Worm (Caenorhabditis elegans) whole organism, L1 larva: ENCODE data around the gene zip-1.

Source experiments
- C04F5.9 ChIP-seq: sonication (generic microtip); optimal IDR thresholded peaks from 2 replicates; lab custom pipeline; 2016; ENCODE audit warnings: missing genetic modification characterization, missing compliant biosample characterization
- C16A3.4 ChIP-seq: fragments of 150-350 bp; optimal IDR thresholded peaks from 2 replicates; lab custom pipeline; 2014; ENCODE audit warnings: missing biosample characterization, missing genetic modification characterization
- C34B4.2 ChIP-seq: sonication (generic microtip); optimal IDR thresholded peaks from 2 replicates; lab custom pipeline; 2017; ENCODE audit warnings: mild to moderate bottlenecking, missing genetic modification characterization, missing compliant biosample characterization
- F16B12.6 ChIP-seq: fragments of 150-350 bp; optimal IDR thresholded peaks from 2 replicates; lab custom pipeline; 2014; ENCODE audit warnings: missing biosample characterization, missing genetic modification characterization
- Y116A8C.19 ChIP-seq: sonication (generic microtip); optimal IDR thresholded peaks from 2 replicates; lab custom pipeline; 2016; ENCODE audit warnings: missing compliant biosample characterization, missing genetic modification characterization, borderline replicate concordance
- alr-1 ChIP-seq: fragments of 200-800 bp; sonication (Bioruptor generic); optimal IDR thresholded peaks from 2 replicates; lab custom pipeline; 2018; ENCODE audit warnings: borderline replicate concordance, mild to moderate bottlenecking, missing genetic modification characterization, missing compliant biosample characterization
- aly-2 ChIP-seq: fragments of 150-350 bp; optimal IDR thresholded peaks from 2 replicates; lab custom pipeline; 2014; ENCODE audit warnings: missing biosample characterization, missing genetic modification characterization
- ama-1 ChIP-seq: fragments of 150-350 bp; optimal IDR thresholded peaks from 2 replicates; lab custom pipeline; 2014
- blmp-1 ChIP-seq: fragments of 150-350 bp; optimal IDR thresholded peaks from 2 replicates; lab custom pipeline; 2014; ENCODE audit warnings: missing biosample characterization, missing genetic modification characterization
- ceh-63 ChIP-seq: fragments of 200-800 bp; sonication (Bioruptor generic); optimal IDR thresholded peaks from 2 replicates; lab custom pipeline; 2018; ENCODE audit warnings: mild to moderate bottlenecking, missing genetic modification characterization, missing compliant biosample characterization
- ceh-88 ChIP-seq: fragments of 200-800 bp; sonication (Bioruptor generic); IDR thresholded peaks from 2 replicates; pipeline ENCODE4 v1.3.6; 2022; ENCODE audit warnings: missing genetic modification characterization, missing compliant biosample characterization
- ceh-90 ChIP-seq: sonication (generic microtip); optimal IDR thresholded peaks from 2 replicates; lab custom pipeline; 2016; ENCODE audit warnings: missing genetic modification characterization, missing compliant biosample characterization
- ces-1 ChIP-seq: fragments of 150-350 bp; optimal IDR thresholded peaks from 2 replicates; lab custom pipeline; 2014; ENCODE audit warnings: missing biosample characterization, missing genetic modification reagents, missing genetic modification characterization
- dsc-1 ChIP-seq: sonication (generic microtip); optimal IDR thresholded peaks from 2 replicates; lab custom pipeline; 2016; ENCODE audit warnings: mild to moderate bottlenecking, missing genetic modification characterization, missing compliant biosample characterization
- egl-27 ChIP-seq, 2 experiments: fragments of 150-350 bp in 1 of 2; sonication (generic microtip); optimal IDR thresholded peaks; 3 replicates each; lab custom pipeline; 2017 to 2018; ENCODE audit warnings: missing biosample characterization in 2 of 2, missing genetic modification characterization in 2 of 2, missing genetic modification reagents in 2 of 2
- elt-2 ChIP-seq: sonication (generic microtip); optimal IDR thresholded peaks from 2 replicates; lab custom pipeline; 2016; ENCODE audit warnings: missing genetic modification characterization, mild to moderate bottlenecking, inconsistent platforms, missing compliant biosample characterization, missing genetic modification reagents
- elt-3 ChIP-seq, 6 experiments: fragments of 150-350 bp in 1 of 6; sonication (generic microtip); optimal IDR thresholded peaks; 2 replicates each; lab custom pipeline; 2017 to 2018; ENCODE audit warnings: missing biosample characterization in 6 of 6, missing genetic modification characterization in 6 of 6, inconsistent platforms in 1 of 6
- fkh-10 ChIP-seq: sonication (generic microtip); optimal IDR thresholded peaks from 2 replicates; lab custom pipeline; 2017; ENCODE audit warnings: missing biosample characterization, missing genetic modification reagents, missing genetic modification characterization
- fkh-4 ChIP-seq: sonication (generic microtip); optimal IDR thresholded peaks from 2 replicates; lab custom pipeline; 2016; ENCODE audit warnings: missing compliant biosample characterization, missing genetic modification characterization, borderline replicate concordance
- grh-1 ChIP-seq: fragments of 200-800 bp; sonication (Bioruptor generic); IDR thresholded peaks from 2 replicates; pipeline ENCODE4 v1.3.6; 2022; ENCODE audit warnings: missing genetic modification reagents, missing genetic modification characterization, missing compliant biosample characterization
- hlh-4 ChIP-seq: sonication (generic microtip); optimal IDR thresholded peaks from 2 replicates; lab custom pipeline; 2016; ENCODE audit warnings: mild to moderate bottlenecking, missing genetic modification characterization, missing compliant biosample characterization
- lin-13 ChIP-seq: fragments of 150-350 bp; optimal IDR thresholded peaks from 2 replicates; lab custom pipeline; 2014; ENCODE audit warnings: missing biosample characterization, missing genetic modification reagents, missing genetic modification characterization
- lin-14 ChIP-seq: fragments of 200-800 bp; sonication (Bioruptor generic); optimal IDR thresholded peaks from 2 replicates; lab custom pipeline; 2018; ENCODE audit warnings: mild to moderate bottlenecking, missing genetic modification characterization, moderate library complexity, missing compliant biosample characterization
- lin-15B ChIP-seq: fragments of 150-350 bp; sonication (generic microtip); optimal IDR thresholded peaks from 3 replicates; lab custom pipeline; 2014; ENCODE audit warnings: missing biosample characterization, missing genetic modification characterization
- lin-39 ChIP-seq: fragments of 150-350 bp; optimal IDR thresholded peaks from 2 replicates; lab custom pipeline; 2014; ENCODE audit warnings: missing biosample characterization, missing genetic modification reagents, missing genetic modification characterization
- lir-3 ChIP-seq: sonication (generic microtip); optimal IDR thresholded peaks from 2 replicates; lab custom pipeline; 2016; ENCODE audit warnings: mild to moderate bottlenecking, missing genetic modification characterization, moderate library complexity, missing compliant biosample characterization; ENCODE audit not compliant: poor library complexity
- lsy-2 ChIP-seq, 2 experiments: fragments of 150-350 bp; optimal IDR thresholded peaks; 2 replicates each; lab custom pipeline; 2014; ENCODE audit warnings: missing biosample characterization in 2 of 2, missing genetic modification characterization in 2 of 2
- mdl-1 ChIP-seq, 2 experiments: fragments of 150-350 bp; optimal IDR thresholded peaks; 2 replicates each; lab custom pipeline; 2014 to 2017; ENCODE audit warnings: missing biosample characterization in 2 of 2, missing genetic modification characterization in 2 of 2, inconsistent platforms in 1 of 2
- mef-2 ChIP-seq: fragments of 150-350 bp; optimal IDR thresholded peaks from 2 replicates; lab custom pipeline; 2014; ENCODE audit warnings: missing biosample characterization, missing genetic modification characterization
- mep-1 ChIP-seq: fragments of 150-350 bp; optimal IDR thresholded peaks from 2 replicates; lab custom pipeline; 2014; ENCODE audit warnings: missing biosample characterization, missing genetic modification characterization
- nhr-19 ChIP-seq: fragments of 200-800 bp; sonication (Bioruptor generic); conservative IDR thresholded peaks from 2 replicates; pipeline ENCODE4 v1.3.6; 2022; ENCODE audit warnings: missing genetic modification characterization, missing compliant biosample characterization
- nhr-20 ChIP-seq: sonication (generic microtip); optimal IDR thresholded peaks from 2 replicates; lab custom pipeline; 2016; ENCODE audit warnings: mild to moderate bottlenecking, missing genetic modification characterization, missing compliant biosample characterization
- nhr-28 ChIP-seq: fragments of 150-350 bp; optimal IDR thresholded peaks from 2 replicates; lab custom pipeline; 2014; ENCODE audit warnings: missing biosample characterization, missing genetic modification characterization
- nhr-47 ChIP-seq: sonication (generic microtip); optimal IDR thresholded peaks from 2 replicates; lab custom pipeline; 2016; ENCODE audit warnings: mild to moderate bottlenecking, missing genetic modification characterization, moderate library complexity, missing compliant biosample characterization
- nhr-71 ChIP-seq: sonication (generic microtip); optimal IDR thresholded peaks from 2 replicates; lab custom pipeline; 2016; ENCODE audit warnings: mild to moderate bottlenecking, missing genetic modification characterization, moderate library complexity, missing compliant biosample characterization
- nhr-76 ChIP-seq: sonication (generic microtip); optimal IDR thresholded peaks from 2 replicates; lab custom pipeline; 2017; ENCODE audit warnings: missing biosample characterization, missing genetic modification characterization
- nhr-77 ChIP-seq: fragments of 150-350 bp; optimal IDR thresholded peaks from 2 replicates; lab custom pipeline; 2014; ENCODE audit warnings: missing biosample characterization, missing genetic modification characterization
- nhr-85 ChIP-seq: sonication (generic microtip); peaks from one replicate; lab custom pipeline; 2016; ENCODE audit warnings: missing genetic modification characterization, inconsistent platforms, missing compliant biosample characterization
- pag-3 ChIP-seq: sonication (generic microtip); optimal IDR thresholded peaks from 2 replicates; lab custom pipeline; 2017; ENCODE audit warnings: missing genetic modification characterization, mild to moderate bottlenecking, missing compliant biosample characterization, antibody characterized with exemption, borderline replicate concordance; ENCODE audit not compliant: insufficient read depth
- pax-3 ChIP-seq: fragments of 200-800 bp; sonication (Bioruptor generic); optimal IDR thresholded peaks from 2 replicates; lab custom pipeline; 2018; ENCODE audit warnings: mild to moderate bottlenecking, missing genetic modification characterization, moderate library complexity, missing compliant biosample characterization
- pqm-1 ChIP-seq: sonication (generic microtip); optimal IDR thresholded peaks from 3 replicates; lab custom pipeline; 2017; ENCODE audit warnings: missing biosample characterization, missing genetic modification characterization
- skn-1 ChIP-seq: fragments of 150-350 bp; optimal IDR thresholded peaks from 2 replicates; lab custom pipeline; 2014; ENCODE audit warnings: missing biosample characterization, missing genetic modification characterization
- snu-23 ChIP-seq: sonication (generic microtip); optimal IDR thresholded peaks from 2 replicates; lab custom pipeline; 2016; ENCODE audit warnings: missing genetic modification characterization, missing compliant biosample characterization
- sox-4 ChIP-seq: sonication (generic microtip); optimal IDR thresholded peaks from 2 replicates; lab custom pipeline; 2016; ENCODE audit warnings: missing genetic modification characterization, missing compliant biosample characterization
- swsn-7 ChIP-seq: sonication (generic microtip); optimal IDR thresholded peaks from 2 replicates; lab custom pipeline; 2016; ENCODE audit warnings: missing genetic modification characterization, missing compliant biosample characterization
- tbx-2 ChIP-seq: sonication (generic microtip); optimal IDR thresholded peaks from 2 replicates; lab custom pipeline; 2016; ENCODE audit warnings: missing genetic modification characterization, missing compliant biosample characterization
- unc-130 ChIP-seq: fragments of 150-350 bp; optimal IDR thresholded peaks from 2 replicates; lab custom pipeline; 2017; ENCODE audit warnings: missing biosample characterization, missing genetic modification characterization, inconsistent platforms
- unc-30 ChIP-seq: sonication (generic microtip); optimal IDR thresholded peaks from 2 replicates; lab custom pipeline; 2017; ENCODE audit warnings: missing biosample characterization, missing genetic modification characterization
- unc-86 ChIP-seq: sonication (generic microtip); optimal IDR thresholded peaks from 2 replicates; lab custom pipeline; 2016; ENCODE audit warnings: missing genetic modification characterization, missing compliant biosample characterization
- unc-98 ChIP-seq: fragments of 200-800 bp; sonication (Bioruptor generic); IDR thresholded peaks from 2 replicates; pipeline ENCODE4 v1.3.6; 2022; ENCODE audit warnings: missing genetic modification characterization, missing compliant biosample characterization
- vab-15 ChIP-seq: sonication (generic microtip); optimal IDR thresholded peaks from 2 replicates; lab custom pipeline; 2017; ENCODE audit warnings: missing genotype, mild to moderate bottlenecking, missing genetic modification characterization, missing compliant biosample characterization
- xbp-1 ChIP-seq: sonication (generic microtip); optimal IDR thresholded peaks from 2 replicates; lab custom pipeline; 2016; ENCODE audit warnings: missing genetic modification characterization, missing compliant biosample characterization
- zip-4 ChIP-seq: fragments of 200-800 bp; sonication (Bioruptor generic); optimal IDR thresholded peaks from 2 replicates; lab custom pipeline; 2018; ENCODE audit warnings: mild to moderate bottlenecking, missing genetic modification characterization, moderate library complexity, missing compliant biosample characterization
- ztf-11 ChIP-seq, 2 experiments: sonication (generic microtip); optimal IDR thresholded peaks; 2 replicates each; lab custom pipeline; 2016 to 2017; ENCODE audit warnings: missing genetic modification characterization in 2 of 2, missing biosample characterization in 1 of 2, missing compliant biosample characterization in 1 of 2

Gene zip-1

ce11 chrIII:12369476-12369875 is 35.9 kb downstream of the zip-1 start:
- TF ChIP-seq ztf-11 (tag; optimal IDR thresholded peaks at IDR 0.05; lab: Kevin White, UChicago) (no peak), lin-13 (GFP tag; lab: Kevin White, UChicago) (peak; percentile 28), nhr-85 (no peak), C04F5.9 (no peak), lir-3 (tag; lab: Kevin White, UChicago) (no peak), lin-39 (tag; lab: Kevin White, UChicago) (no peak), lin-15B (tag; lab: Kevin White, UChicago) (no peak), grh-1 (no peak), pqm-1 (tag; lab: Kevin White, UChicago) (no peak), F16B12.6 (peak; percentile 70), unc-130 (tag; lab: Kevin White, UChicago) (no peak), xbp-1 (tag; lab: Kevin White, UChicago) (no peak), tbx-2 (peak; percentile 6), sox-4 (tag; lab: Kevin White, UChicago) (no peak), pax-3 (tag; lab: Kevin White, UChicago) (no peak), alr-1 (tag; lab: Kevin White, UChicago) (no peak), ceh-88 (GFP tag; lab: Robert Waterston, UW) (no peak; the same call in 1 of the 2 replicates), hlh-4 (tag; lab: Kevin White, UChicago) (no peak), lsy-2 (tag; optimal IDR thresholded peaks at IDR 0.05; lab: Kevin White, UChicago) (peak; percentile 43 to 49), nhr-77 (tag; lab: Kevin White, UChicago) (no peak), zip-4 (GFP tag; lab: Kevin White, UChicago) (no peak), mef-2 (tag; lab: Kevin White, UChicago) (no peak), aly-2 (tag; lab: Kevin White, UChicago) (no peak), ama-1 (lab: Kevin White, UChicago) (no peak), blmp-1 (tag; lab: Kevin White, UChicago) (peak; percentile 20), unc-30 (tag; lab: Kevin White, UChicago) (no peak), skn-1 (tag; lab: Kevin White, UChicago) (peak; percentile 33), C34B4.2 (tag; lab: Kevin White, UChicago) (no peak), C16A3.4 (tag; lab: Kevin White, UChicago) (no peak), fkh-10 (GFP tag; lab: Kevin White, UChicago) (no peak), nhr-47 (tag; lab: Kevin White, UChicago) (no peak), vab-15 (no peak), elt-3 (tag; optimal IDR thresholded peaks at IDR 0.05; lab: Kevin White, UChicago) (no peak), ceh-90 (tag; lab: Kevin White, UChicago) (no peak), mep-1 (tag; lab: Kevin White, UChicago) (peak; percentile 59), dsc-1 (tag; lab: Kevin White, UChicago) (peak; percentile 59), lin-14 (GFP tag; lab: Kevin White, UChicago) (peak; percentile 67), nhr-28 (tag; lab: Kevin White, UChicago) (no peak), egl-27 (tag; optimal IDR thresholded peaks at IDR 0.05; lab: Kevin White, UChicago) (no peak), pag-3 (no peak), mdl-1 (tag; optimal IDR thresholded peaks at IDR 0.05; lab: Kevin White, UChicago) (no peak), snu-23 (GFP tag; lab: Kevin White, UChicago) (peak; percentile 50), fkh-4 (no peak), unc-98 (no peak), nhr-71 (tag; lab: Kevin White, UChicago) (peak; percentile 56), elt-2 (no peak), ces-1 (GFP tag; lab: Kevin White, UChicago) (no peak), nhr-19 (peak; percentile 17; the same call in 1 of the 2 replicates), Y116A8C.19 (tag; lab: Kevin White, UChicago) (no peak), nhr-20 (peak; percentile 42), swsn-7 (tag; lab: Kevin White, UChicago) (peak; percentile 83), nhr-76 (tag; lab: Kevin White, UChicago) (no peak), ceh-63 (GFP tag; lab: Kevin White, UChicago) (no peak), unc-86 (tag; lab: Kevin White, UChicago) (peak; percentile 51)
